Fruit fly (Drosophila melanogaster): ENCODE results near the gene CG15336.

dm6 chrX:8147649-8148048 is at the start of gene CG15336:
- TF ChIP-seq EcR (GFP tag; optimal IDR thresholded peaks at IDR 0.05) (no peak), usp (GFP tag; optimal IDR thresholded peaks at IDR 0.05) (no peak)

All from whole organism.